Worm (Caenorhabditis elegans) whole organism, early embryonic: ENCODE measurements around the gene bli-2.

Experiments used
- B0310.2 ChIP-seq: sonication (generic microtip); optimal IDR thresholded peaks from 2 replicates; lab custom pipeline; 2016; ENCODE audit warnings: mild to moderate bottlenecking, missing genetic modification characterization, missing compliant biosample characterization
- aly-1 ChIP-seq: sonication (generic microtip); optimal IDR thresholded peaks from 2 replicates; lab custom pipeline; 2016; ENCODE audit warnings: missing genetic modification characterization, missing compliant biosample characterization
- ama-1 ChIP-seq: fragments of 150-350 bp; optimal IDR thresholded peaks from 2 replicates; lab custom pipeline; 2014
- ceh-36 ChIP-seq: sonication (generic microtip); optimal IDR thresholded peaks from 2 replicates; lab custom pipeline; 2016; ENCODE audit warnings: missing genetic modification characterization, inconsistent platforms, missing compliant biosample characterization
- flt-1 ChIP-seq: fragments of 200-800 bp; sonication (Bioruptor generic); IDR thresholded peaks from 2 replicates; pipeline ENCODE4 v1.3.6; 2022; ENCODE audit warnings: missing genetic modification characterization, missing compliant biosample characterization
- hmbx-1 ChIP-seq: sonication (generic microtip); optimal IDR thresholded peaks from 2 replicates; lab custom pipeline; 2016; ENCODE audit warnings: mild to moderate bottlenecking, missing genetic modification characterization, missing compliant biosample characterization
- hmg-4 ChIP-seq: fragments of 200-800 bp; sonication (Bioruptor generic); optimal IDR thresholded peaks from 2 replicates; lab custom pipeline; 2018; ENCODE audit warnings: mild to moderate bottlenecking, missing genetic modification characterization, missing compliant biosample characterization
- hnd-1 ChIP-seq: sonication (generic microtip); optimal IDR thresholded peaks from 2 replicates; lab custom pipeline; 2016; ENCODE audit warnings: missing genetic modification characterization, missing compliant biosample characterization
- pes-1 ChIP-seq: fragments of 200-800 bp; sonication (Bioruptor generic); IDR thresholded peaks from 2 replicates; pipeline ENCODE4 v1.3.6; 2022; ENCODE audit warnings: missing genetic modification reagents, missing genetic modification characterization, missing compliant biosample characterization
- scrt-1 ChIP-seq: fragments of 200-800 bp; sonication (Bioruptor generic); IDR thresholded peaks from 2 replicates; pipeline ENCODE4 v1.3.6; 2022; ENCODE audit warnings: missing genetic modification characterization, missing compliant biosample characterization
- sea-1 ChIP-seq: fragments of 200-800 bp; sonication (Bioruptor generic); conservative IDR thresholded peaks from 2 replicates; pipeline ENCODE4 v1.3.6; 2022; ENCODE audit warnings: missing genetic modification characterization, missing compliant biosample characterization
- tbx-37 ChIP-seq: fragments of 200-800 bp; sonication (Bioruptor generic); conservative IDR thresholded peaks from 2 replicates; pipeline ENCODE4 v1.3.6; 2022; ENCODE audit warnings: missing genetic modification reagents, missing genetic modification characterization, missing compliant biosample characterization

DNA sequence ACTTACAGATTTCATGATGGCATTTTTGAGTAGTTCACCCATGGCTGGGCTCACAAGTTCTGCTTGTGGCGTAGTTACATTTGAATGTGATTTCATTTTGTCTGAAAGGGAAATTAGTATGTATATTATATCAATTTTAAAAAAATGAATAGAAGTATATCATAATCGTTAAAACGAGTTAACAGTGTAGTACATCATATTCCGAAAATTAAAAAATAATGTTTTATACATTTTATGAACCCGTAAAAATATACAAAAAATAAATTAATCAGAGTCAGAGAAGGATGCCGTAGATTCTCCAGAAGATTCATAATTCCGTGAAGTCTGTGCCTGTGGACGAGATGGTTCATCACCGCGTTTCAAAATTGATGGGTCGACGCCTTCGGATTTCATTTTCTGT lies 5.3 kb downstream of the bli-2 start, which contains the start of gene F59E12.9:
- TF ChIP-seq tbx-37 (GFP tag; lab: Robert Waterston, UW) (no peak), hnd-1 (tag; lab: Kevin White, UChicago) (no peak), aly-1 (tag; lab: Kevin White, UChicago) (no peak), flt-1 (GFP tag; lab: Robert Waterston, UW) (no peak), scrt-1 (GFP tag; lab: Robert Waterston, UW) (no peak), ceh-36 (tag; lab: Kevin White, UChicago) (no peak), sea-1 (no peak), B0310.2 (no peak), ama-1 (lab: Kevin White, UChicago) (no peak), pes-1 (no peak), hmg-4 (GFP tag; lab: Kevin White, UChicago) (no peak), hmbx-1 (tag; lab: Kevin White, UChicago) (no peak)
